Worm (Caenorhabditis elegans) whole organism, L3 larva: ENCODE measurements around the gene ZK455.5.

ENCODE experiments used
- ceh-82 ChIP-seq: fragments of 150-350 bp; optimal IDR thresholded peaks from 2 replicates; lab custom pipeline; 2014; ENCODE audit warnings: missing biosample characterization, missing genetic modification characterization
- elt-1 ChIP-seq: fragments of 150-350 bp; optimal IDR thresholded peaks from 2 replicates; lab custom pipeline; 2014; ENCODE audit warnings: missing biosample characterization, missing genetic modification characterization

- TF ChIP-seq ceh-82 (no peak), elt-1 (no peak)
These were observed at the start of gene ZK455.5 for ce11 chrX:11326827-11327226.
